Worm (Caenorhabditis elegans) whole organism, L4/young adult: Measurements from ENCODE around the gene btb-20.

Experiments
- W03F9.2 ChIP-seq: fragments of 150-350 bp; optimal IDR thresholded peaks from 2 replicates; lab custom pipeline; 2014; ENCODE audit warnings: missing biosample characterization, missing genetic modification characterization
- dao-5 ChIP-seq: sonication (generic microtip); optimal IDR thresholded peaks from 2 replicates; lab custom pipeline; 2016; ENCODE audit warnings: missing genotype, missing genetic modification characterization, moderate library complexity, missing compliant biosample characterization
- him-1 ChIP-seq: sonication (generic microtip); optimal IDR thresholded peaks from 2 replicates; lab custom pipeline; 2016; ENCODE audit warnings: missing genotype, missing genetic modification reagents, missing genetic modification characterization, missing compliant biosample characterization

Gene btb-20

ce11 chrII:14494014-14494413 is 29.3 kb downstream of the btb-20 start:
- no peak for TF ChIP-seq dao-5
- TF ChIP-seq W03F9.2 (tag; lab: Kevin White, UChicago): no peak
- TF ChIP-seq him-1: no peak

- TF ChIP-seq W03F9.2 (tag; lab: Kevin White, UChicago) (no peak), dao-5 (no peak), him-1 (no peak)
These were observed 30.6 kb downstream of the btb-20 start for ce11 chrII:14492592-14493196.

ce11 chrII:14489407-14489806 is 33.9 kb downstream of the btb-20 start, which contains the start of gene vnut-1:
Gene vnut-1 (plus strand): TSS chrII:14489802.
- no peak for TF ChIP-seq dao-5
- no peak for TF ChIP-seq W03F9.2 (tag; lab: Kevin White, UChicago)
- no peak for TF ChIP-seq him-1

ce11 chrII:14488661-14489060 is 34.7 kb downstream of the btb-20 start, which contains the start of gene usp-14:
Gene usp-14 (minus strand): TSS chrII:14488688.
- TF ChIP-seq W03F9.2 (tag; lab: Kevin White, UChicago) (peak; percentile 59), him-1 (no peak)

- TF ChIP-seq him-1 (no peak), W03F9.2 (tag; lab: Kevin White, UChicago) (no peak), dao-5 (no peak)
These were observed 39.5 kb downstream of the btb-20 start for ce11 chrII:14483813-14484212.

- TF ChIP-seq him-1: no peak
- TF ChIP-seq W03F9.2 (tag; lab: Kevin White, UChicago): no peak
- TF ChIP-seq dao-5: no peak
These were observed 42.5 kb downstream of the btb-20 start for ce11 chrII:14480772-14481171.

- no peak for TF ChIP-seq W03F9.2 (tag; lab: Kevin White, UChicago)
- no peak for TF ChIP-seq him-1
- no peak for TF ChIP-seq dao-5
These were observed 43.6 kb downstream of the btb-20 start, which contains the start of gene C13B4.1 for ce11 chrII:14479583-14480245. Gene C13B4.1 (minus strand): TSS chrII:14479633.

ce11 chrII:14474700-14475099 is 48.6 kb downstream of the btb-20 start:
- TF ChIP-seq him-1 (no peak), W03F9.2 (tag; lab: Kevin White, UChicago) (no peak), dao-5 (no peak)
